Worm (Caenorhabditis elegans) whole organism, L4/young adult: ENCODE results near the gene best-3.

Experiments
- dao-5 ChIP-seq: sonication (generic microtip); optimal IDR thresholded peaks from 2 replicates; lab custom pipeline; 2016; ENCODE audit warnings: missing genotype, missing genetic modification characterization, moderate library complexity, missing compliant biosample characterization
- him-1 ChIP-seq: sonication (generic microtip); optimal IDR thresholded peaks from 2 replicates; lab custom pipeline; 2016; ENCODE audit warnings: missing genotype, missing genetic modification reagents, missing genetic modification characterization, missing compliant biosample characterization

DNA sequence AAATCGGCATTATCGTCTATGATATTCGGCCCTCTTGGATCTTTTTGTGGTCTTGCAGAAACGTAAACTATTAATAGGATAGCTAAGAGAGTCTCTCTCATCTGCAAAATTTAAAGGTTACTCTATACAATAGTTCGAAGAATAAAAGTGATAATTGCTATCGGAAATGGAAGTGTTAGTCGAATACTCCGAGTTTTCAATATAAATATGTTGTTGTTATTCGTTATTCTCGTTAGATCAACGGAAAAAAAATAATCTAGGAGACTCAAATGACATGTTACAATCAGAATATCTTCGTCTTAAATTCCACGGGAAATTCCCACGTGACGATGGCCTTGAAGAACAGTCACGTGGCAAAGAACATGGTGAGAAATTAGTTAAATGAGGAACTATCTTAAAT lies 42.4 kb downstream of the best-3 start, which contains the start of gene tre-5:
- TF ChIP-seq dao-5 (tag; lab: Kevin White, UChicago), result no peak
- no peak for TF ChIP-seq him-1 (tag; lab: Kevin White, UChicago)
